Worm (Caenorhabditis elegans) whole organism, L3 larva: Measurements from ENCODE around the gene srz-102.
"Not testable (repeated sequence)": the region's sequence is repeated elsewhere in the genome, so short reads cannot be mapped to it uniquely, and the experiment has no call there.

Experiments
- ceh-16 ChIP-seq: sonication (generic microtip); optimal IDR thresholded peaks from 2 replicates; lab custom pipeline; 2017; ENCODE audit warnings: missing biosample characterization, missing genetic modification characterization
- elt-3 ChIP-seq, 3 experiments: fragments of 150-350 bp in 1 of 3; sonication (generic microtip) in 2 of 3; optimal IDR thresholded peaks; 2 replicates in 2 of 3; 4 replicates in 1 of 3; lab custom pipeline; 2014 to 2017; ENCODE audit warnings: missing biosample characterization in 3 of 3, missing genetic modification characterization in 3 of 3
- fkh-10 ChIP-seq: sonication (generic microtip); optimal IDR thresholded peaks from 2 replicates; lab custom pipeline; 2017; ENCODE audit warnings: missing biosample characterization, missing genetic modification reagents, missing genetic modification characterization
- nhr-237 ChIP-seq: fragments of 150-350 bp; optimal IDR thresholded peaks from 2 replicates; lab custom pipeline; 2014; ENCODE audit warnings: missing biosample characterization, missing genetic modification characterization
- sea-2 ChIP-seq: fragments of 150-350 bp; sonication (generic microtip); optimal IDR thresholded peaks from 4 replicates; lab custom pipeline; 2014; ENCODE audit warnings: missing biosample characterization, missing genetic modification reagents, missing genetic modification characterization
- snpc-4 ChIP-seq: fragments of 150-350 bp; optimal IDR thresholded peaks from 2 replicates; lab custom pipeline; 2014; ENCODE audit warnings: missing biosample characterization, missing genetic modification characterization
- unc-62 ChIP-seq: fragments of 150-350 bp; sonication (generic microtip); optimal IDR thresholded peaks from 4 replicates; lab custom pipeline; 2014; ENCODE audit warnings: missing biosample characterization, missing genetic modification reagents, missing genetic modification characterization

DNA sequence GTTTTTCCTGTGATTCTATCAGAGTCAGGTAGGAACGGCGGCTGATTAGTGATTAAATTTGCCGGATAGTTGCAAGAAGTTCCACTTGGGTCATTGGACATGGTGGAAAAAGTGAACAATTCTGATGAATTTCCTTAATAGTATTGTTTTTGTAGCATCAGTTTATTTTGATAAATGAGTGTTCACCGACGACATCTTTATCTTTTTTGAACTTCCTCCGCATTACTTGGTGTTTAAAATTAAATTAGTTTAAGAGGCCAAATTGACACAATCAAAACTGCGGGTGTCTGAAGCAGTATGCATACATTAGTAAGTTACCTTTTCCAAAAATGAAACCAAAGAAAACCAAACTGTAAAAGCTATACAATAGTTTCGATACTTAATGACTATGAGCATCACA, 38.1 kb upstream of the srz-102 start, which contains the start of gene W06G6.11:
- TF ChIP-seq fkh-10 (GFP tag; lab: Kevin White, UChicago); ceh-16 (tag; lab: Kevin White, UChicago); nhr-237 (tag; lab: Kevin White, UChicago); snpc-4 (tag; lab: Kevin White, UChicago); unc-62; elt-3 (tag; optimal IDR thresholded peaks at IDR 0.05; lab: Kevin White, UChicago); sea-2: not testable (repeated sequence)
